Fruit fly (Drosophila melanogaster): ENCODE results near the gene CG42590.

CG42590 gene

DNA sequence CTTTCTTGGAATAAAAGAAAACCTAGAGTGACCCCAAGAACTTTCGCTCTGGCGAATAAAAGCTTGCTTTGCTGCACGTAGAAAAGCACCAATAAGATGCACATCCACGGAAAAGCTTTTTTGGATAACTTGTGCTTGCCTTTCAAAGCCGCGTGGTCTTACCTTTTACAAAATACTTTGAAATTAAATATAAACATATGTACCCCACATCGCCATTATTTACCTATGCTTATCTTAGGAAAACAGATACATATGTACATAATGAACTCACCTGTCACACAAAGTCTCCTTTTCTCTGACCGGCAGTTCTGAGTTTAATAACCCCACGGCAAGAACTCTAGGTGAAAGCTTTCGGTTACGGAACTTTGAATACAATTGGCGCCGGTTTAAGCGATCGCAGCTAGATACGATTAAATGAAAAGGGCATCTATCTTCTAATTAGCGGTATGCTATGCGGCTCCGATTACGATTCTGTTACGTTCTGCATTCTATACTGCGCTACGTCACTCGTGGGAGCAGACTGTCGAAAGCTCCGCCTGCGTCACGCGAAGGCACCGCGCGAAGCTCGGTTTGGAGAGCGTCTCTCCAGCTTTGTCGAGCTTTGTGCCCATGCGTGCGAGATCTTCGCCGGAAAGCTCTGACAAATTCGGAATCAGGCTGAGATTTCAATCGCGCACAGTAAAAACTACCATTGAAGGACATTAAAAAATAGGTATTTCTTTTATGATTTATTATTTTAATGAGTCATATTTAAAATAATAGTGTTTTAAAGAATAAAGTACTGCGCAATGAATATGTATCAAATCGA, 10.7 kb downstream of the CG42590 start, which contains the start of gene bip1 (continued):
- TF ChIP-seq kni (GFP tag; optimal IDR thresholded peaks at IDR 0.05) = peak; percentile 90
- TF ChIP-seq CG7372 (GFP tag; IDR thresholded peaks at IDR 0.05) = no peak
- TF ChIP-seq Hr39 (optimal IDR thresholded peaks at IDR 0.05) = no peak
- no peak for TF ChIP-seq vfl (GFP tag; optimal IDR thresholded peaks at IDR 0.05)
- TF ChIP-seq CG3726 (GFP tag; IDR thresholded peaks at IDR 0.05) = no peak
- TF ChIP-seq CG7987 (GFP tag; optimal IDR thresholded peaks at IDR 0.05) = no peak
- peak; percentile 35 for TF ChIP-seq CG4707 (GFP tag; optimal IDR thresholded peaks at IDR 0.05)
- no peak for TF ChIP-seq mirr (GFP tag; optimal IDR thresholded peaks at IDR 0.05)
- TF ChIP-seq Jarid2 (GFP tag; optimal IDR thresholded peaks at IDR 0.05) = peak; percentile 12
- TF ChIP-seq onecut (GFP tag; IDR thresholded peaks at IDR 0.05) = peak; percentile 23; the same call in 1 of the 2 replicates
- no peak for TF ChIP-seq CG7786 (GFP tag; optimal IDR thresholded peaks at IDR 0.05)
- peak; percentile 0 for TF ChIP-seq Dp (GFP tag; optimal IDR thresholded peaks at IDR 0.05)
- no peak for TF ChIP-seq chm (GFP tag; IDR thresholded peaks at IDR 0.05)
- TF ChIP-seq pan (optimal IDR thresholded peaks at IDR 0.05) = no peak
- TF ChIP-seq pan (GFP tag; optimal IDR thresholded peaks at IDR 0.05 in 1 of 2, IDR thresholded peaks at IDR 0.05 in 1 of 2) = peak in 1 of 2 experiments; percentile 18
- no peak for TF ChIP-seq CG3065 (GFP tag; optimal IDR thresholded peaks at IDR 0.05)
- no peak for TF ChIP-seq Lim3 (GFP tag; IDR thresholded peaks at IDR 0.05)
- TF ChIP-seq CG17361 (GFP tag; IDR thresholded peaks at IDR 0.05) = no peak
- TF ChIP-seq CG9437 (GFP tag; optimal IDR thresholded peaks at IDR 0.05) = peak; percentile 98
- TF ChIP-seq so (GFP tag; IDR thresholded peaks at IDR 0.05) = no peak
- TF ChIP-seq Neu2 (GFP tag; optimal IDR thresholded peaks at IDR 0.05; ENCODE audit: borderline replicate concordance) = no peak
- peak; percentile 15 for TF ChIP-seq CG3281 (GFP tag; optimal IDR thresholded peaks at IDR 0.05)
- no peak for TF ChIP-seq MBD-R2 (GFP tag; IDR thresholded peaks at IDR 0.05)
- no peak for TF ChIP-seq Bteb2 (GFP tag; optimal IDR thresholded peaks at IDR 0.05)
- TF ChIP-seq CG15269 (tag; optimal IDR thresholded peaks at IDR 0.05) = peak; percentile 39
- peak; percentile 91 for TF ChIP-seq grau (tag; optimal IDR thresholded peaks at IDR 0.05)
- 0 out of 2 replicates have a peak, but pooled peaks have one; percentile 29 for TF ChIP-seq Atf6 (GFP tag; IDR thresholded peaks at IDR 0.05)
- TF ChIP-seq CG15601 (tag; optimal IDR thresholded peaks at IDR 0.05) = peak; percentile 83
- no peak for TF ChIP-seq CG11085 (GFP tag; IDR thresholded peaks at IDR 0.05)
- no peak for TF ChIP-seq Ets97D (GFP tag; optimal IDR thresholded peaks at IDR 0.05)
- no peak for TF ChIP-seq insv (GFP tag; optimal IDR thresholded peaks at IDR 0.05)
- TF ChIP-seq oc (tag; optimal IDR thresholded peaks at IDR 0.05) = no peak
- TF ChIP-seq CG2875 (GFP tag; optimal IDR thresholded peaks at IDR 0.05) = peak; percentile 56
- TF ChIP-seq CG7556 (GFP tag; optimal IDR thresholded peaks at IDR 0.05) = no peak
- peak; percentile 31 for TF ChIP-seq pfk (GFP tag; optimal IDR thresholded peaks at IDR 0.05)
- no peak for TF ChIP-seq CG11723 (GFP tag; optimal IDR thresholded peaks at IDR 0.05)
- peak; percentile 19 for TF ChIP-seq Fer3 (tag; optimal IDR thresholded peaks at IDR 0.05)
- peak; percentile 5 for TF ChIP-seq CG30403 (GFP tag; optimal IDR thresholded peaks at IDR 0.05)
- TF ChIP-seq Ets65A (GFP tag) = no peak
- peak; percentile 45; the same call in 1 of the 3 replicates for TF ChIP-seq row (GFP tag; IDR thresholded peaks at IDR 0.05)
- peak; percentile 56 for TF ChIP-seq CG10543 (GFP tag; optimal IDR thresholded peaks at IDR 0.05)
- TF ChIP-seq CG10267 (tag; optimal IDR thresholded peaks at IDR 0.05) = no peak
- peak in 1 of 2 experiments; percentile 47 for TF ChIP-seq bsh (GFP tag; optimal IDR thresholded peaks at IDR 0.05)
- TF ChIP-seq CG18262 (tag; optimal IDR thresholded peaks at IDR 0.05) = peak; percentile 12
- TF ChIP-seq Antp (GFP tag; optimal IDR thresholded peaks at IDR 0.05) = no peak
- TF ChIP-seq lola (GFP tag; optimal IDR thresholded peaks at IDR 0.05) = peak in 1 of 3 experiments; percentile 9
- no peak for TF ChIP-seq NfI (GFP tag; optimal IDR thresholded peaks at IDR 0.05)
- TF ChIP-seq HLH4C (GFP tag; IDR thresholded peaks at IDR 0.05; ENCODE audit: partially characterized antibody) = no peak
- peak; percentile 48 for TF ChIP-seq CG12299 (tag; optimal IDR thresholded peaks at IDR 0.05)

All from whole organism, embryonic.